5 fruit fly cellular contexts compared by ENCODE assay signal in the genomic region with DNA sequence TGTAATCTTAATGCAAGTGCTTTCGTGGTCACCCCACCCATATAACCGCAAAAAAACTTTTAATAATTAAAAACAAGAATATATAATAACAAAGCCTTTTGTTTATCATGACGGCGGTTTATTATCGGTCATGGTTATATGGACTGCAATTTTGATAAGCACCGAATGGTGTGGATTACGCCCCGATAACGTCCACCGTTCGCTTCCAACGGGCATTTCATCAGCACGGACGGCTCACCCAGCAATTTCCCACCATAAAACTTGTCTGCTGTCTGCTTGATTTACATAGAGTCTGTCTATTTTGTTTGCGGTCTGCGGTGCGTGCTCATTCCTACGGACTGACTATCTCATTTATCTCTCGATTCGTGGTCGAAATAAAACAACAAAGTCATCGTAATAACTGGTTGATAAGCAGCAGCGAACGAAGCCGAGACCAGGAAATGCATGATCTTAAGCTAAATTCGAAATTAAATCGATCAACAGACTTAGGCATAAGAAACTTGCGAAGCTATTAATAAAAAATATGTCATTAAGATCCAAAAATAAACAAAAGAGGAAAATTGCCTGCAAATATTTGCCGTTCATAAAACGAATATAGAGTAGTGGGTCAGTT.
A peak's percentile ranks its signal among the peaks of the same experiment; 100 is the strongest.
TF ChIP-seq lines count a peak whose summit lies in the region.

No protein-coding gene starts in this region.

- no peak for TF ChIP-seq CTCF in whole organism, embryonic (GFP tag; optimal IDR thresholded peaks at IDR 0.05; lab: Kevin White, UChicago)

TF ChIP-seq in whole organism, adult, 20 proteins besides CTCF, POLR2A, EP300 and RAD21 (continues in another document):
- no peak for TF ChIP-seq CG1620 (GFP tag; optimal IDR thresholded peaks at IDR 0.05; lab: Kevin White, UChicago)
- TF ChIP-seq CG12768 (GFP tag; optimal IDR thresholded peaks at IDR 0.05; lab: Kevin White, UChicago), result peak; percentile 79
- TF ChIP-seq kay (GFP tag; lab: Kevin White, UChicago; ENCODE audit: borderline replicate concordance), result no peak
- no peak for TF ChIP-seq tj (GFP tag; optimal IDR thresholded peaks at IDR 0.05; lab: Kevin White, UChicago)
- TF ChIP-seq CG33017 (tag; optimal IDR thresholded peaks at IDR 0.05; lab: Kevin White, UChicago), result peak; percentile 81
- TF ChIP-seq CG5204 (GFP tag; optimal IDR thresholded peaks at IDR 0.05; lab: Kevin White, UChicago), result no peak
- no peak for TF ChIP-seq Mnt (GFP tag; optimal IDR thresholded peaks at IDR 0.05; lab: Kevin White, UChicago)
- TF ChIP-seq Hr96 (GFP tag; optimal IDR thresholded peaks at IDR 0.05; lab: Kevin White, UChicago), result no peak
- peak; percentile 1 for TF ChIP-seq pad (GFP tag; optimal IDR thresholded peaks at IDR 0.05; lab: Kevin White, UChicago)
- TF ChIP-seq toe (GFP tag; optimal IDR thresholded peaks at IDR 0.05; lab: Kevin White, UChicago), result no peak
- TF ChIP-seq CG7045 (GFP tag; optimal IDR thresholded peaks at IDR 0.05; lab: Kevin White, UChicago), result peak; percentile 53
- no peak for TF ChIP-seq bab1 (GFP tag; optimal IDR thresholded peaks at IDR 0.05; lab: Kevin White, UChicago)
- TF ChIP-seq Clk (GFP tag; optimal IDR thresholded peaks at IDR 0.05; lab: Kevin White, UChicago), result peak; percentile 10
- TF ChIP-seq Crg-1 (GFP tag; optimal IDR thresholded peaks at IDR 0.05; lab: Kevin White, UChicago), result no peak
- TF ChIP-seq cic (GFP tag; optimal IDR thresholded peaks at IDR 0.05; lab: Kevin White, UChicago), result peak; percentile 80
- TF ChIP-seq ovo (GFP tag; optimal IDR thresholded peaks at IDR 0.05; lab: Kevin White, UChicago), result no peak
- TF ChIP-seq CG11617 (GFP tag; optimal IDR thresholded peaks at IDR 0.05; lab: Kevin White, UChicago), result peak; percentile 41

TF ChIP-seq in whole organism, embryonic, 481 proteins besides CTCF, POLR2A, EP300 and RAD21 (continues in another document):
- TF ChIP-seq Hand (GFP tag; optimal IDR thresholded peaks at IDR 0.05; lab: Kevin White, UChicago) (peak; percentile 5), CG17361 (GFP tag; IDR thresholded peaks at IDR 0.05; lab: Robert Waterston, UW) (no peak), Ssrp (tag; optimal IDR thresholded peaks at IDR 0.05; lab: Kevin White, UChicago) (no peak), nerfin-2 (GFP tag; IDR thresholded peaks at IDR 0.05; lab: Robert Waterston, UW; ENCODE audit: partially characterized antibody) (no peak), B-H2 (GFP tag; optimal IDR thresholded peaks at IDR 0.05; lab: Kevin White, UChicago) (peak; percentile 13), Nf-YC (tag; optimal IDR thresholded peaks at IDR 0.05; lab: Kevin White, UChicago) (peak; percentile 8), Rfx (GFP tag; IDR thresholded peaks at IDR 0.05; lab: Robert Waterston, UW) (0 out of 2 replicates have a peak, but pooled peaks have one; percentile 8), Oaz (GFP tag; IDR thresholded peaks at IDR 0.05; lab: Robert Waterston, UW) (no peak), Eip74EF (GFP tag; optimal IDR thresholded peaks at IDR 0.05; lab: Kevin White, UChicago) (peak in 1 of 2 experiments; percentile 92), CG12071 (GFP tag; optimal IDR thresholded peaks at IDR 0.05; lab: Kevin White, UChicago) (peak; percentile 10), PHDP (tag; optimal IDR thresholded peaks at IDR 0.05; lab: Kevin White, UChicago) (peak; percentile 23), CG34376 (GFP tag; optimal IDR thresholded peaks at IDR 0.05; lab: Kevin White, UChicago) (peak; percentile 84), sug (tag; optimal IDR thresholded peaks at IDR 0.05; lab: Kevin White, UChicago) (peak; percentile 54), run (tag; optimal IDR thresholded peaks at IDR 0.05; lab: Kevin White, UChicago) (peak; percentile 70), CG2129 (GFP tag; IDR thresholded peaks at IDR 0.05; lab: Robert Waterston, UW; ENCODE audit: partially characterized antibody) (no peak), gfzf (GFP tag; optimal IDR thresholded peaks at IDR 0.05; lab: Kevin White, UChicago) (no peak)

TF ChIP-seq in whole organism, prepupa, 60 proteins besides CTCF, POLR2A, EP300 and RAD21:
- TF ChIP-seq fkh (GFP tag; optimal IDR thresholded peaks at IDR 0.05; lab: Kevin White, UChicago) (peak; percentile 53), vri (GFP tag; optimal IDR thresholded peaks at IDR 0.05; lab: Kevin White, UChicago) (peak; percentile 77), Eip93F (GFP tag; optimal IDR thresholded peaks at IDR 0.05; lab: Kevin White, UChicago) (peak; percentile 69), Eip78C (GFP tag; lab: Kevin White, UChicago) (peak; percentile 29), CG11294 (GFP tag; IDR thresholded peaks at IDR 0.05; lab: Robert Waterston, UW) (no peak)
TF ChIP-seq in whole organism, prepupa: peak in this region for 4.

TF ChIP-seq in whole organism, pupa, 21 proteins besides CTCF, POLR2A, EP300 and RAD21:
- peak; percentile 69 for TF ChIP-seq EcR (GFP tag; optimal IDR thresholded peaks at IDR 0.05; lab: Kevin White, UChicago)
- TF ChIP-seq CG32121 (GFP tag; IDR thresholded peaks at IDR 0.05; lab: Robert Waterston, UW), result no peak

TF ChIP-seq in whole organism, wandering third instar larva, 38 proteins besides CTCF, POLR2A, EP300 and RAD21:
- TF ChIP-seq brk (GFP tag; optimal IDR thresholded peaks at IDR 0.05; lab: Kevin White, UChicago) (peak; percentile 63), Sp1 (GFP tag; optimal IDR thresholded peaks at IDR 0.05; lab: Kevin White, UChicago) (peak; percentile 40), sage (GFP tag; optimal IDR thresholded peaks at IDR 0.05; lab: Kevin White, UChicago) (peak; percentile 56), Hr83 (GFP tag; optimal IDR thresholded peaks at IDR 0.05; lab: Kevin White, UChicago; ENCODE audit: poor library complexity, severe bottlenecking) (no peak), rgr (GFP tag; optimal IDR thresholded peaks at IDR 0.05; lab: Kevin White, UChicago) (peak; percentile 21), Rel (GFP tag; optimal IDR thresholded peaks at IDR 0.05; lab: Kevin White, UChicago) (no peak), Rel (tag; optimal IDR thresholded peaks at IDR 0.05; lab: Kevin White, UChicago) (peak; percentile 53), h (GFP tag; optimal IDR thresholded peaks at IDR 0.05; lab: Kevin White, UChicago) (peak; percentile 45), Jra (GFP tag; optimal IDR thresholded peaks at IDR 0.05; lab: Kevin White, UChicago) (no peak), dl (GFP tag; optimal IDR thresholded peaks at IDR 0.05; lab: Kevin White, UChicago; ENCODE audit: insufficient read depth in 1 of 2, partially characterized antibody in 2 of 2) (no peak)
